Fruit fly (Drosophila melanogaster) whole organism, embryonic: ENCODE measurements around the gene CG42823.
A peak's percentile ranks its signal among the peaks of the same experiment; 100 is the strongest.

Source experiments
- Aef1 ChIP-seq: fragments of 200-800 bp; sonication (Bioruptor generic); IDR thresholded peaks from 3 replicates; pipeline ENCODE4 v1.3.6; 2022; ENCODE audit warnings: missing biosample characterization, missing genetic modification characterization
- Atf3 ChIP-seq: fragments of 200-800 bp; sonication (Bioruptor generic); optimal IDR thresholded peaks from 3 replicates; lab custom pipeline; 2016; ENCODE audit warnings: missing biosample characterization, missing genetic modification characterization
- Atf6 ChIP-seq: fragments of 200-800 bp; sonication (Bioruptor generic); IDR thresholded peaks from 2 replicates; pipeline ENCODE4 v1.3.6; 2022; ENCODE audit warnings: missing biosample characterization, missing genetic modification characterization
- CG10543 ChIP-seq: fragments of 200-800 bp; sonication (Bioruptor generic); optimal IDR thresholded peaks from 3 replicates; lab custom pipeline; 2017; ENCODE audit warnings: missing biosample characterization, mild to moderate bottlenecking, missing genetic modification characterization, moderate library complexity
- CG12071 ChIP-seq: fragments of 200-800 bp; sonication (Bioruptor generic); optimal IDR thresholded peaks from 3 replicates; lab custom pipeline; 2018; ENCODE audit warnings: missing biosample characterization, mild to moderate bottlenecking, missing genetic modification characterization
- CG13624 ChIP-seq: fragments of 200-800 bp; sonication (Bioruptor generic); optimal IDR thresholded peaks from 2 replicates; lab custom pipeline; 2016; ENCODE audit warnings: missing biosample characterization, missing genetic modification characterization
- CG14710 ChIP-seq: fragments of 200-800 bp; sonication (Bioruptor generic); optimal IDR thresholded peaks from 3 replicates; lab custom pipeline; 2019; ENCODE audit warnings: missing biosample characterization, mild to moderate bottlenecking, missing genetic modification characterization, moderate library complexity
- CG1529 ChIP-seq: fragments of 200-800 bp; sonication (Bioruptor generic); optimal IDR thresholded peaks from 3 replicates; lab custom pipeline; 2018; ENCODE audit warnings: missing biosample characterization, missing genetic modification characterization
- CG1647 ChIP-seq: fragments of 200-800 bp; sonication (Bioruptor generic); optimal IDR thresholded peaks from 3 replicates; lab custom pipeline; 2016; ENCODE audit warnings: missing biosample characterization, missing genetic modification characterization
- CG16815 ChIP-seq: fragments of 200-800 bp; sonication (Bioruptor generic); optimal IDR thresholded peaks from 3 replicates; lab custom pipeline; 2017; ENCODE audit warnings: missing biosample characterization, mild to moderate bottlenecking, missing genetic modification characterization
- CG16863 ChIP-seq: fragments of 200-800 bp; sonication (Bioruptor generic); optimal IDR thresholded peaks from 3 replicates; lab custom pipeline; 2016; ENCODE audit warnings: missing biosample characterization, missing genetic modification characterization
- CG2116 ChIP-seq: fragments of 200-800 bp; sonication (Bioruptor generic); optimal IDR thresholded peaks from 3 replicates; lab custom pipeline; 2018; ENCODE audit warnings: missing biosample characterization, mild to moderate bottlenecking, missing genetic modification characterization
- CG2875 ChIP-seq: fragments of 200-800 bp; sonication (Bioruptor generic); optimal IDR thresholded peaks from 2 replicates; lab custom pipeline; 2017; ENCODE audit warnings: missing biosample characterization, mild to moderate bottlenecking, missing genetic modification characterization, missing genetic modification reagents
- CG30020 ChIP-seq: fragments of 200-800 bp; optimal IDR thresholded peaks from 2 replicates; lab custom pipeline; 2019; ENCODE audit warnings: missing biosample characterization, mild to moderate bottlenecking, missing genetic modification characterization, moderate library complexity
- CG32532 ChIP-seq: fragments of 200-800 bp; sonication (Bioruptor generic); IDR thresholded peaks from 2 replicates; pipeline ENCODE4 v1.3.6; 2022; ENCODE audit warnings: missing biosample characterization, missing genetic modification characterization
- CG4424 ChIP-seq: fragments of 200-800 bp; sonication (Bioruptor generic); optimal IDR thresholded peaks from 3 replicates; lab custom pipeline; 2016; ENCODE audit warnings: missing biosample characterization, missing genetic modification characterization
- CG5180 ChIP-seq: fragments of 200-800 bp; sonication (Bioruptor generic); optimal IDR thresholded peaks from 3 replicates; lab custom pipeline; 2017; ENCODE audit warnings: missing biosample characterization, missing genetic modification characterization, mild to moderate bottlenecking, moderate library complexity, missing genetic modification reagents
- CG7372 ChIP-seq: fragments of 200-800 bp; sonication (Bioruptor generic); IDR thresholded peaks from 2 replicates; pipeline ENCODE4 v1.3.6; 2022; ENCODE audit warnings: missing biosample characterization, missing genetic modification characterization
- CG8388 ChIP-seq: fragments of 200-800 bp; sonication (Bioruptor generic); optimal IDR thresholded peaks from 2 replicates; lab custom pipeline; 2019; ENCODE audit warnings: missing biosample characterization, mild to moderate bottlenecking, missing genetic modification characterization, moderate library complexity
- CG9932 ChIP-seq: fragments of 200-800 bp; sonication (Bioruptor generic); IDR thresholded peaks from 2 replicates; pipeline ENCODE4 v1.3.6; 2022; ENCODE audit warnings: missing biosample characterization, missing genetic modification characterization
- Chrac-16 ChIP-seq: fragments of 200-800 bp; sonication (Bioruptor generic); optimal IDR thresholded peaks from 3 replicates; lab custom pipeline; 2016; ENCODE audit warnings: missing biosample characterization, missing genetic modification characterization
- Doc3 ChIP-seq: fragments of 200-800 bp; sonication (Bioruptor generic); IDR thresholded peaks from 3 replicates; pipeline ENCODE4 v1.3.6; 2022; ENCODE audit warnings: missing biosample characterization, missing genetic modification characterization; ENCODE audit not compliant: partially characterized antibody
- Dref ChIP-seq: fragments of 200-800 bp; sonication (Bioruptor generic); IDR thresholded peaks from 2 replicates; pipeline ENCODE4 v1.3.6; 2022; ENCODE audit warnings: missing biosample characterization, missing genetic modification characterization
- E2f1 ChIP-seq: fragments of 200-800 bp; sonication (Bioruptor generic); IDR thresholded peaks from 2 replicates; pipeline ENCODE4 v1.3.6; 2022; ENCODE audit warnings: missing biosample characterization, missing genetic modification characterization
- Lim3 ChIP-seq: fragments of 200-800 bp; sonication (Bioruptor generic); IDR thresholded peaks from 2 replicates; pipeline ENCODE4 v1.3.6; 2022; ENCODE audit warnings: missing biosample characterization, missing genetic modification characterization
- NC2α ChIP-seq: fragments of 200-800 bp; sonication (Bioruptor generic); optimal IDR thresholded peaks from 2 replicates; lab custom pipeline; 2016; ENCODE audit warnings: missing biosample characterization, missing genetic modification characterization
- Poxn ChIP-seq: fragments of 200-800 bp; sonication (Bioruptor generic); IDR thresholded peaks from 2 replicates; pipeline ENCODE4 v1.3.6; 2022; ENCODE audit warnings: missing biosample characterization, missing genetic modification characterization
- Ptx1 ChIP-seq: fragments of 200-800 bp; sonication (Bioruptor generic); IDR thresholded peaks from 2 replicates; pipeline ENCODE4 v1.3.6; 2022; ENCODE audit warnings: missing biosample characterization, missing genetic modification characterization
- Sox100B ChIP-seq: fragments of 200-800 bp; sonication (Bioruptor generic); optimal IDR thresholded peaks from 3 replicates; lab custom pipeline; 2018; ENCODE audit warnings: missing biosample characterization, mild to moderate bottlenecking, missing genetic modification characterization
- Sox102F ChIP-seq: fragments of 200-800 bp; sonication (Bioruptor generic); optimal IDR thresholded peaks from 2 replicates; lab custom pipeline; 2018; ENCODE audit warnings: missing biosample characterization, mild to moderate bottlenecking, missing genetic modification characterization, moderate library complexity
- amos ChIP-seq: fragments of 200-800 bp; sonication (Bioruptor generic); IDR thresholded peaks from 2 replicates; pipeline ENCODE4 v1.3.6; 2022; ENCODE audit warnings: missing biosample characterization, missing genetic modification characterization; ENCODE audit not compliant: partially characterized antibody
- cato ChIP-seq: fragments of 200-800 bp; sonication (Bioruptor generic); optimal IDR thresholded peaks from 2 replicates; lab custom pipeline; 2016; ENCODE audit warnings: missing biosample characterization, missing genetic modification characterization, borderline replicate concordance
- da ChIP-seq: fragments of 200-800 bp; sonication (Bioruptor generic); optimal IDR thresholded peaks from 2 replicates; lab custom pipeline; 2016; ENCODE audit warnings: missing biosample characterization, missing genetic modification characterization
- emc ChIP-seq: fragments of 200-800 bp; sonication (Bioruptor generic); optimal IDR thresholded peaks from 2 replicates; lab custom pipeline; 2016; ENCODE audit warnings: missing biosample characterization, missing genetic modification characterization
- esg ChIP-seq: fragments of 200-800 bp; sonication (Bioruptor generic); conservative IDR thresholded peaks from 2 replicates; pipeline ENCODE4 v1.3.6; 2022; ENCODE audit warnings: missing biosample characterization, missing genetic modification characterization
- fd64A ChIP-seq: fragments of 200-800 bp; sonication (Bioruptor generic); optimal IDR thresholded peaks from 3 replicates; lab custom pipeline; 2018; ENCODE audit warnings: missing biosample characterization, mild to moderate bottlenecking, missing genetic modification characterization
- gcm2 ChIP-seq: fragments of 200-800 bp; sonication (Bioruptor generic); optimal IDR thresholded peaks from 2 replicates; lab custom pipeline; 2016; ENCODE audit warnings: missing biosample characterization, missing genetic modification characterization
- kah ChIP-seq: fragments of 200-800 bp; sonication (Bioruptor generic); optimal IDR thresholded peaks from 2 replicates; lab custom pipeline; 2018; ENCODE audit warnings: missing biosample characterization, mild to moderate bottlenecking, missing genetic modification characterization
- luna ChIP-seq: fragments of 200-800 bp; sonication (Bioruptor generic); optimal IDR thresholded peaks from 2 replicates; lab custom pipeline; 2016; ENCODE audit warnings: missing biosample characterization, missing genetic modification characterization
- onecut ChIP-seq: fragments of 200-800 bp; sonication (Bioruptor generic); IDR thresholded peaks from 2 replicates; pipeline ENCODE4 v1.3.6; 2022; ENCODE audit warnings: missing biosample characterization, missing genetic modification characterization
- p53 ChIP-seq: fragments of 200-800 bp; sonication (Bioruptor generic); optimal IDR thresholded peaks from 2 replicates; lab custom pipeline; 2016; ENCODE audit warnings: missing biosample characterization, missing genetic modification characterization
- shn ChIP-seq: fragments of 200-800 bp; sonication (Bioruptor generic); optimal IDR thresholded peaks from 3 replicates; lab custom pipeline; 2016; ENCODE audit warnings: missing biosample characterization, missing genetic modification characterization
- sim ChIP-seq: fragments of 200-800 bp; sonication (Bioruptor generic); IDR thresholded peaks from 2 replicates; pipeline ENCODE4 v1.3.6; 2022; ENCODE audit warnings: missing biosample characterization, missing genetic modification characterization
- sima ChIP-seq: fragments of 200-800 bp; sonication (Bioruptor generic); optimal IDR thresholded peaks from 2 replicates; lab custom pipeline; 2016; ENCODE audit warnings: missing biosample characterization, missing genetic modification characterization
- so ChIP-seq: fragments of 200-800 bp; sonication (Bioruptor generic); IDR thresholded peaks from 3 replicates; pipeline ENCODE4 v1.3.6; 2022; ENCODE audit warnings: missing biosample characterization, missing genetic modification characterization
- ssp ChIP-seq: fragments of 200-800 bp; sonication (Bioruptor generic); IDR thresholded peaks from 2 replicates; pipeline ENCODE4 v1.3.6; 2022; ENCODE audit warnings: missing biosample characterization, missing genetic modification characterization
- stc ChIP-seq: fragments of 200-800 bp; sonication (Bioruptor generic); IDR thresholded peaks from 2 replicates; pipeline ENCODE4 v1.3.6; 2022; ENCODE audit warnings: missing biosample characterization, missing genetic modification characterization
- tap ChIP-seq: fragments of 200-800 bp; optimal IDR thresholded peaks from 3 replicates; lab custom pipeline; 2019; ENCODE audit warnings: missing biosample characterization, mild to moderate bottlenecking, missing genetic modification characterization, moderate library complexity
- toy ChIP-seq: fragments of 200-800 bp; sonication (Bioruptor generic); IDR thresholded peaks from 2 replicates; pipeline ENCODE4 v1.3.6; 2022; ENCODE audit warnings: missing biosample characterization, missing genetic modification characterization
- vfl ChIP-seq: fragments of 200-800 bp; sonication (Bioruptor generic); optimal IDR thresholded peaks from 2 replicates; lab custom pipeline; 2016; ENCODE audit warnings: missing biosample characterization, missing genetic modification characterization
- vvl ChIP-seq: fragments of 200-800 bp; sonication (Bioruptor generic); IDR thresholded peaks from 2 replicates; pipeline ENCODE4 v1.3.6; 2022; ENCODE audit warnings: missing biosample characterization, missing genetic modification characterization

CG42823 gene

DNA sequence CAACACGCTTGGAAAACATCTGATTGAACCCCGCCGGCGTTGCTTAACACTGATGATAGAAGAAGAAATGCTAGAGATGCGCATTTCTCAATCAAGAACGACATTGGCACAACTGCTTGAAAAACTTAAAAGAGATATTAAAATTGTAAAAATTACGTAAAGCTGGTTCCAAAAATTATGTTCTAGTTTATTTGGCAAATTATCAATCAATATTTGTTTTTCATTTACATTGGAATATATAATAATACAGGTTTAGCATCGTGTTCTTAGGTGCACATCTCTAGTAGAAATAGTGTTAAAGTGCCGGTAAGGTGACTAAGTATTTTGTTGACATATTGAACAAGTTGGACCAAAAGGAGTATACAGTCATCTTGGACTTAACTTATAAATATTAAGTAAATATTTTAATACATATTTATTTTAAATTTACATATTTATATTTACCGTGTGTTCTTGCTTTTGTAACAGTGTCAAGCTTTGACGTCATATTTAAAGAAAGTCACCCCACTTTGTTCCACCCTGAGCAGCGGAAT lies 13.5 kb downstream of the CG42823 start, which contains the start of the genes Brf and sds22 (continued):
- peak; percentile 65 for TF ChIP-seq amos (GFP tag; lab: Robert Waterston, UW)
- peak; percentile 87 for TF ChIP-seq so (GFP tag; lab: Robert Waterston, UW)
- TF ChIP-seq NC2α (GFP tag; lab: Kevin White, UChicago), result peak; percentile 89
- TF ChIP-seq gcm2 (GFP tag; lab: Kevin White, UChicago), result peak; percentile 87
- TF ChIP-seq CG30020 (tag; lab: Kevin White, UChicago), result peak; percentile 88
- peak; percentile 80 for TF ChIP-seq Doc3 (GFP tag; lab: Robert Waterston, UW)
- TF ChIP-seq tap (tag; lab: Kevin White, UChicago), result peak; percentile 89
- TF ChIP-seq Sox102F (GFP tag; lab: Kevin White, UChicago), result peak; percentile 95
- peak; percentile 93 for TF ChIP-seq luna (GFP tag; lab: Kevin White, UChicago)
- TF ChIP-seq Atf6 (GFP tag; lab: Robert Waterston, UW), result peak; percentile 93
- peak; percentile 94 for TF ChIP-seq CG16863
- TF ChIP-seq Dref, result peak; percentile 45
- peak; percentile 96 for TF ChIP-seq CG4424 (GFP tag; lab: Kevin White, UChicago)
- TF ChIP-seq onecut, result peak; percentile 79
- TF ChIP-seq Atf3 (GFP tag; lab: Kevin White, UChicago), result peak; percentile 94
- TF ChIP-seq CG1647 (GFP tag; lab: Kevin White, UChicago), result peak; percentile 95
- TF ChIP-seq Aef1, result peak; percentile 94
- TF ChIP-seq CG2116 (GFP tag; lab: Kevin White, UChicago), result peak; percentile 89
- TF ChIP-seq CG12071 (GFP tag; lab: Kevin White, UChicago), result peak; percentile 72
- TF ChIP-seq CG9932 (GFP tag; lab: Robert Waterston, UW), result peak; percentile 98
- TF ChIP-seq CG7372 (GFP tag; lab: Robert Waterston, UW), result peak; percentile 92
- TF ChIP-seq stc (GFP tag; lab: Robert Waterston, UW), result peak; percentile 85
- no peak for TF ChIP-seq Lim3
- TF ChIP-seq vvl, result peak; percentile 95
- peak; percentile 87 for TF ChIP-seq da (GFP tag; lab: Kevin White, UChicago)
- TF ChIP-seq Poxn (GFP tag; lab: Robert Waterston, UW), result peak; percentile 82
- peak; percentile 89 for TF ChIP-seq ssp (GFP tag; lab: Robert Waterston, UW)
- TF ChIP-seq fd64A (GFP tag; lab: Kevin White, UChicago), result peak; percentile 63
- TF ChIP-seq shn (GFP tag; lab: Kevin White, UChicago), result peak; percentile 94
- peak; percentile 73 for TF ChIP-seq sim (GFP tag; lab: Robert Waterston, UW)
- peak; percentile 62 for TF ChIP-seq sima (GFP tag; lab: Kevin White, UChicago)
- peak; percentile 93 for TF ChIP-seq Sox100B
- TF ChIP-seq CG10543 (GFP tag; lab: Kevin White, UChicago), result peak; percentile 97
- peak; percentile 91 for TF ChIP-seq emc
- peak; percentile 98 for TF ChIP-seq Chrac-16 (GFP tag; lab: Kevin White, UChicago)
- TF ChIP-seq CG1529, result peak; percentile 86
- peak; percentile 89 for TF ChIP-seq cato (GFP tag; lab: Kevin White, UChicago)
- peak; percentile 76 for TF ChIP-seq kah (GFP tag; lab: Kevin White, UChicago)
- TF ChIP-seq CG2875, result peak; percentile 84
- TF ChIP-seq Ptx1 (GFP tag; lab: Robert Waterston, UW), result peak; percentile 96
- TF ChIP-seq p53 (GFP tag; lab: Kevin White, UChicago), result peak; percentile 78
- TF ChIP-seq CG5180 (GFP tag; lab: Kevin White, UChicago), result peak; percentile 74
- peak; percentile 84; the same call in 1 of the 2 replicates for TF ChIP-seq toy (GFP tag; lab: Robert Waterston, UW)
- TF ChIP-seq CG8388, result peak; percentile 93
- peak; percentile 97 for TF ChIP-seq CG14710 (tag; lab: Kevin White, UChicago)
- peak; percentile 91 for TF ChIP-seq esg (GFP tag; lab: Robert Waterston, UW)
- peak; percentile 95 for TF ChIP-seq CG16815 (GFP tag; lab: Kevin White, UChicago)
- TF ChIP-seq vfl, result peak; percentile 96
- peak; percentile 95 for TF ChIP-seq CG32532
- TF ChIP-seq E2f1 (GFP tag; lab: Robert Waterston, UW), result peak; percentile 87
- TF ChIP-seq CG13624, result peak; percentile 96
